Fruit fly (Drosophila melanogaster) whole organism, embryonic: ENCODE data around the gene Drep4.

Experiments
- CG12942 ChIP-seq: fragments of 200-800 bp; sonication (Bioruptor generic); optimal IDR thresholded peaks from 3 replicates; lab custom pipeline; 2016; ENCODE audit warnings: missing biosample characterization, missing genetic modification characterization
- CG32532 ChIP-seq: fragments of 200-800 bp; sonication (Bioruptor generic); IDR thresholded peaks from 2 replicates; pipeline ENCODE4 v1.3.6; 2022; ENCODE audit warnings: missing biosample characterization, missing genetic modification characterization
- CG5245 ChIP-seq: fragments of 200-800 bp; sonication (Bioruptor generic); optimal IDR thresholded peaks from 3 replicates; lab custom pipeline; 2016; ENCODE audit warnings: missing biosample characterization, missing genetic modification characterization
- CG7271 ChIP-seq: fragments of 200-800 bp; sonication (Bioruptor generic); optimal IDR thresholded peaks from 2 replicates; lab custom pipeline; 2018; ENCODE audit warnings: missing biosample characterization, mild to moderate bottlenecking, missing genetic modification characterization, moderate library complexity
- Dll ChIP-seq: fragments of 200-800 bp; sonication (Bioruptor generic); IDR thresholded peaks from 4 replicates; pipeline ENCODE4 v1.3.6; 2022; ENCODE audit warnings: missing biosample characterization, missing genetic modification characterization; ENCODE audit not compliant: partially characterized antibody
- Gsc ChIP-seq: fragments of 200-800 bp; sonication (Bioruptor generic); IDR thresholded peaks from 2 replicates; pipeline ENCODE4 v1.3.6; 2022; ENCODE audit warnings: missing biosample characterization, missing genetic modification characterization
- eve ChIP-seq, 2 experiments: fragments of >200 bp; optimal IDR thresholded peaks; 2 replicates each; lab custom pipeline; 2017; ENCODE audit warnings: missing biosample characterization in 2 of 2, missing genetic modification characterization in 2 of 2
- ftz-f1 ChIP-seq: fragments of 200-800 bp; sonication (Bioruptor generic); optimal IDR thresholded peaks from 2 replicates; lab custom pipeline; 2016; ENCODE audit warnings: missing biosample characterization, missing genetic modification characterization
- kah ChIP-seq: fragments of 200-800 bp; sonication (Bioruptor generic); optimal IDR thresholded peaks from 2 replicates; lab custom pipeline; 2018; ENCODE audit warnings: missing biosample characterization, mild to moderate bottlenecking, missing genetic modification characterization
- lab ChIP-seq: fragments of 200-800 bp; sonication (Bioruptor generic); optimal IDR thresholded peaks from 3 replicates; lab custom pipeline; 2017; ENCODE audit warnings: missing biosample characterization, missing genetic modification characterization, mild to moderate bottlenecking, moderate library complexity, missing genetic modification reagents
- pb ChIP-seq: fragments of 200-800 bp; sonication (Bioruptor generic); optimal IDR thresholded peaks from 3 replicates; lab custom pipeline; 2016; ENCODE audit warnings: missing biosample characterization, missing genetic modification characterization
- psq ChIP-seq: fragments of 200-800 bp; sonication (Bioruptor generic); optimal IDR thresholded peaks from 2 replicates; lab custom pipeline; 2017; ENCODE audit warnings: missing biosample characterization, missing genetic modification characterization
- ranshi ChIP-seq: fragments of 200-800 bp; sonication (Bioruptor generic); IDR thresholded peaks from 2 replicates; pipeline ENCODE4 v1.3.6; 2022; ENCODE audit warnings: missing biosample characterization, missing genetic modification characterization
- twi ChIP-seq: fragments of 200-800 bp; optimal IDR thresholded peaks from 2 replicates; lab custom pipeline; 2019; ENCODE audit warnings: missing biosample characterization, mild to moderate bottlenecking, missing genetic modification characterization, moderate library complexity

- TF ChIP-seq CG5245 (GFP tag; lab: Kevin White, UChicago): no peak
- no peak for TF ChIP-seq ranshi (GFP tag; lab: Robert Waterston, UW)
- TF ChIP-seq CG12942 (GFP tag; lab: Kevin White, UChicago): no peak
- no peak for TF ChIP-seq lab (GFP tag; lab: Kevin White, UChicago)
- no peak for TF ChIP-seq twi
- TF ChIP-seq Dll (GFP tag; lab: Robert Waterston, UW): no peak
- TF ChIP-seq psq (GFP tag; lab: Kevin White, UChicago): no peak
- TF ChIP-seq kah (GFP tag; lab: Kevin White, UChicago): no peak
- TF ChIP-seq ftz-f1 (GFP tag; lab: Kevin White, UChicago): no peak
- TF ChIP-seq eve (GFP tag; optimal IDR thresholded peaks at IDR 0.05; lab: Kevin White, UChicago): no peak
- no peak for TF ChIP-seq CG32532 (GFP tag; lab: Robert Waterston, UW)
- TF ChIP-seq Gsc: no peak
- TF ChIP-seq CG7271: no peak
- no peak for TF ChIP-seq pb
These were observed 35.1 kb downstream of the Drep4 start for dm6 chr2L:13251167-13251566.
